Worm (Caenorhabditis elegans): ENCODE measurements around the gene iff-2.
A peak's percentile ranks its signal among the peaks of the same experiment; 100 is the strongest.

Gene iff-2

DNA sequence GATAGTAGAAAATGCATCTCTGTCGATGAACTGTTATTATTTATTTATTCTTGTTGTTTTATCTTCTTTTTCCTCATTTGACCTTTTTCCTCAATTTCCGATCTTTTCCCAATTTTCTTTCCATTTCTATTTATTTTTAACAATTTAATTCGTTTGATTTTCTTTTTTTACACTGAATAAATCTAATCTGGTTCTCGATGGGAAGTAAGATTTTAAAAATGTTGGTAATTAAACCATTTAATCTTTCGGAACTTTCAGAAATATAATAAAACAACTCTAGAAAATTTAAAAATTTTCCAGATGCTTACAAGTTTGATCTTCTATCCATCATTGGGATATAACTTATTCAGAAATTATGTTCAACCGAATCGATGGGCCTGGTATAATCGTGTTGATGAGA, 45.4 kb upstream of the iff-2 start, which contains the start of gene F28C6.8:
TSS of gene F28C6.8 (plus strand) at position 301 of the 400 bp plus-strand sequence.
- no peak for TF ChIP-seq mab-5 (tag; optimal IDR thresholded peaks at IDR 0.05)
- TF ChIP-seq unc-39 (tag; optimal IDR thresholded peaks at IDR 0.05) = no peak
- no peak for TF ChIP-seq nhr-2 (tag; optimal IDR thresholded peaks at IDR 0.05)
- TF ChIP-seq blmp-1 (tag; optimal IDR thresholded peaks at IDR 0.05) = no peak
- no peak for TF ChIP-seq elt-3 (tag; optimal IDR thresholded peaks at IDR 0.05)
- no peak for TF ChIP-seq ham-2 (GFP tag; optimal IDR thresholded peaks at IDR 0.05)
- TF ChIP-seq tbx-8 (GFP tag; optimal IDR thresholded peaks at IDR 0.05) = no peak
- no peak for TF ChIP-seq ceh-39 (tag; optimal IDR thresholded peaks at IDR 0.05)
- TF ChIP-seq bed-3 (GFP tag; optimal IDR thresholded peaks at IDR 0.05) = no peak
- no peak for TF ChIP-seq ces-1 (GFP tag; optimal IDR thresholded peaks at IDR 0.05)
- no peak for TF ChIP-seq mep-1 (tag; optimal IDR thresholded peaks at IDR 0.05)
- no peak for TF ChIP-seq snpc-4 (tag; optimal IDR thresholded peaks at IDR 0.05)
- no peak for TF ChIP-seq nhr-12 (tag; optimal IDR thresholded peaks at IDR 0.05)
- TF ChIP-seq lin-13 (tag; optimal IDR thresholded peaks at IDR 0.05) = no peak

- TF ChIP-seq lsy-2 (tag; optimal IDR thresholded peaks at IDR 0.05) (peak; percentile 33), ces-1 (GFP tag; optimal IDR thresholded peaks at IDR 0.05) (peak; percentile 62), elt-1 (tag; optimal IDR thresholded peaks at IDR 0.05; ENCODE audit: borderline replicate concordance, insufficient read depth) (no peak)
Observed at ce11 chrII:8603567-8604359, 42.6 kb upstream of the iff-2 start, which contains the start of gene suf-1. suf-1 (plus strand) TSS chrII:8603846.

DNA sequence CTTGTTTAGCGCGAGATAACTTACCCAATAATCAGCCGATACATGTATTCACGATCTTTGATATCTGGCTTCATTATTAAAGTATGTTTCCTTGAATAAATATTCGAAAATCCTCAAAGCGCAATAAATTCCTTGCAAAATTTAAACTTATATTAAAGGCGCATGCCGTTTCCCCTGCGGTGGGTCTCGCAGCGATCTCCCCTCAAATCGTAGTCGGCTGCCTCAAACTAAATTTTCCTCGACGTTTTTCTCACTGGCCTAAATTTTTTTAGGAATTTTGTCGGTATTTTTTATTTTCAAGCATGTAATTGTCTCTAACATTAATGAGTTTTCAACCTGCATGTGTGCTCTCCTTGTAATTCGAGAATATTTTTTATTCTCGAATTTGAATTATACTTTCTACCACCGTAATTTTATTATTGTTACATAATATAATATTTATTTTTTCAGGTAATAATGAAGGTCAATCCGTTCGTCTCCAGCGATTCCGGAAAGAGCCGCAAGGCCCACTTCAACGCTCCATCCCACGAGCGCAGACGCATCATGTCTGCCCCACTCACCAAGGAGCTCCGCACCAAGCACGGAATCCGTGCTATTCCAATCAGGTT, 41.3 kb upstream of the iff-2 start, which contains the start of the genes cpf-1 and rpl-26:
TSS of gene cpf-1 (minus strand) at position 104 of the 608 bp plus-strand sequence.
TSS of gene rpl-26 (plus strand) at position 449 of the 608 bp plus-strand sequence.
- TF ChIP-seq ceh-39 (tag; optimal IDR thresholded peaks at IDR 0.05) = peak; percentile 7
- TF ChIP-seq ham-2 (GFP tag; optimal IDR thresholded peaks at IDR 0.05) = no peak
- peak; percentile 1 for TF ChIP-seq hlh-1 (tag; optimal IDR thresholded peaks at IDR 0.05)
- TF ChIP-seq unc-120 (tag; optimal IDR thresholded peaks at IDR 0.05; ENCODE audit: poor library complexity, severe bottlenecking) = no peak
- TF ChIP-seq elt-1 (tag; optimal IDR thresholded peaks at IDR 0.05; ENCODE audit: borderline replicate concordance, insufficient read depth) = no peak
- no peak for TF ChIP-seq bed-3 (GFP tag; optimal IDR thresholded peaks at IDR 0.05)
- TF ChIP-seq elt-3 (tag; optimal IDR thresholded peaks at IDR 0.05) = no peak
- TF ChIP-seq ztf-11 (tag; optimal IDR thresholded peaks at IDR 0.05) = no peak
- TF ChIP-seq nhr-28 (tag; optimal IDR thresholded peaks at IDR 0.05) = no peak
- no peak for TF ChIP-seq blmp-1 (tag; optimal IDR thresholded peaks at IDR 0.05)
- TF ChIP-seq sem-2 (GFP tag; optimal IDR thresholded peaks at IDR 0.05) = no peak
- no peak for TF ChIP-seq unc-62 (GFP tag; optimal IDR thresholded peaks at IDR 0.05)
- TF ChIP-seq tbx-8 (GFP tag; optimal IDR thresholded peaks at IDR 0.05) = no peak
- peak; percentile 54 for TF ChIP-seq nhr-237 (tag; optimal IDR thresholded peaks at IDR 0.05)
- TF ChIP-seq nhr-2 (tag; optimal IDR thresholded peaks at IDR 0.05) = no peak
- no peak for TF ChIP-seq M03D4.4 (tag; optimal IDR thresholded peaks at IDR 0.05)
- TF ChIP-seq cnd-1 (tag; optimal IDR thresholded peaks at IDR 0.05) = no peak
- no peak for TF ChIP-seq drap-1 (GFP tag; optimal IDR thresholded peaks at IDR 0.05)
- TF ChIP-seq flh-1 (GFP tag; optimal IDR thresholded peaks at IDR 0.05) = no peak
- TF ChIP-seq pha-4 (tag; optimal IDR thresholded peaks at IDR 0.05) = peak; percentile 32
- peak; percentile 78 for TF ChIP-seq lsy-2 (tag; optimal IDR thresholded peaks at IDR 0.05)
- peak; percentile 74 for TF ChIP-seq mep-1 (tag; optimal IDR thresholded peaks at IDR 0.05)
- no peak for TF ChIP-seq zip-8 (tag; optimal IDR thresholded peaks at IDR 0.05)
- TF ChIP-seq nhr-12 (tag; optimal IDR thresholded peaks at IDR 0.05) = no peak
- TF ChIP-seq lin-32 (GFP tag; optimal IDR thresholded peaks at IDR 0.05) = no peak
- TF ChIP-seq ceh-83 (GFP tag; optimal IDR thresholded peaks at IDR 0.05) = no peak
- TF ChIP-seq ceh-43 (GFP tag; optimal IDR thresholded peaks at IDR 0.05) = no peak
- peak; percentile 49 for TF ChIP-seq ces-1 (GFP tag; optimal IDR thresholded peaks at IDR 0.05)
- no peak for TF ChIP-seq lin-13 (tag; optimal IDR thresholded peaks at IDR 0.05)
- TF ChIP-seq unc-39 (tag; optimal IDR thresholded peaks at IDR 0.05) = no peak
- no peak for TF ChIP-seq mls-2 (tag; optimal IDR thresholded peaks at IDR 0.05)
- TF ChIP-seq sptf-1 (tag; optimal IDR thresholded peaks at IDR 0.05) = no peak
- TF ChIP-seq snpc-4 (tag; optimal IDR thresholded peaks at IDR 0.05) = no peak
- no peak for TF ChIP-seq mab-5 (tag; optimal IDR thresholded peaks at IDR 0.05)
- no peak for TF ChIP-seq nhr-76 (tag; optimal IDR thresholded peaks at IDR 0.05)

Measured in whole organism, mixed stage, embryonic.